Fruit fly (Drosophila melanogaster) S2 (cell line): Measurements from ENCODE around the gene CG11052.

Source experiments
- CG8478 ChIP-seq: fragments of >200 bp; optimal IDR thresholded peaks from 2 replicates; lab custom pipeline; 2018
- CTCF ChIP-seq, 2 experiments: fragments of >200 bp; optimal IDR thresholded peaks; 2 replicates each; lab custom pipeline; 2018

DNA sequence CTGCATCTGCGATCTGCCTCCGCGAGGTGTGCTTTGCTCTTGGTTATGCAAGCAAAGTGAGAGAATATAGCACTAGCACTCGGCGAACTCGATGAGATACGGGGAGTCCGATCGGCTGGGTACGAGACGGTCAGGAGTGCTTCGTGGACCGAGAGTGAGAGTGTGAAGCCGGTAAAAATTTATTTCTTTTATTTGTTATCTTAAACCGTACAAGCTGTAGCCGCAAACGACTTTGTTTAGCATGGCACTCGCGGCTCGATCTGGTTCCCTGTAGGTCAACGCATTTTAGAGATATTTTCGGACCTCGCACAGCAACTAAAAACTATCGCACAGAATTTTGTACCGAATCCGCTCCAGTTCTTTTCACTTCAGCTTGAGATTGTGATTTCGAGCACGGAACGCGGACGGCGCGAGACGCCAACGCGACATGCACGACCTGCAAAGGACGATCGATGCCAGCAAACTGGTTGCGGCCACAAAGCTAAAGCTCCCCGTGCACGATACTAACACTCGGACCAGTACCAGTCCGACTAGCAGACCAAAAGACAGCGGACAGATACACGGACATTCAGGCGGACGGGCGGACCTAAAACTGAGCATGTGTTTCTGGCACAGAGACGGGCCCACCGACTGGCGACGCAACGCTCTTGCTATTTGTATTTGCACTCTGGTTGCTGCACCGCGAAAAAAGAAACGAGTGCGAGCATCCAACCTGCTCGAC lies 42.4 kb downstream of the CG11052 start:
- no peak for TF ChIP-seq CTCF (optimal IDR thresholded peaks at IDR 0.05; lab: Kevin White, UChicago)
- no peak for TF ChIP-seq CG8478 (lab: Kevin White, UChicago)
